Fruit fly (Drosophila melanogaster) whole organism, embryonic: ENCODE data around the gene CG14207.

Experiments
- Adf1 ChIP-seq: fragments of 200-800 bp; sonication (Bioruptor generic); IDR thresholded peaks from 2 replicates; pipeline ENCODE4 v1.3.6; 2022; ENCODE audit warnings: missing biosample characterization, missing genetic modification characterization
- Aef1 ChIP-seq: fragments of 200-800 bp; sonication (Bioruptor generic); IDR thresholded peaks from 3 replicates; pipeline ENCODE4 v1.3.6; 2022; ENCODE audit warnings: missing biosample characterization, missing genetic modification characterization
- C15 ChIP-seq: fragments of 200-800 bp; sonication (Bioruptor generic); IDR thresholded peaks from 3 replicates; pipeline ENCODE4 v1.3.6; 2022; ENCODE audit warnings: missing biosample characterization, missing genetic modification characterization
- CG10321 ChIP-seq: fragments of 200-800 bp; sonication (Bioruptor generic); IDR thresholded peaks from 2 replicates; pipeline ENCODE4 v1.3.6; 2022; ENCODE audit warnings: missing biosample characterization, missing genetic modification characterization
- CG12155 ChIP-seq: fragments of 200-800 bp; sonication (Bioruptor generic); optimal IDR thresholded peaks from 3 replicates; lab custom pipeline; 2016; ENCODE audit warnings: missing biosample characterization, missing genetic modification characterization
- CG12744 ChIP-seq: fragments of 200-800 bp; sonication (Bioruptor generic); optimal IDR thresholded peaks from 2 replicates; lab custom pipeline; 2016; ENCODE audit warnings: missing biosample characterization, missing genetic modification characterization
- CG15479 ChIP-seq: fragments of 200-800 bp; sonication (Bioruptor generic); optimal IDR thresholded peaks from 3 replicates; lab custom pipeline; 2019; ENCODE audit warnings: missing biosample characterization, mild to moderate bottlenecking, missing genetic modification characterization, moderate library complexity
- CG15514 ChIP-seq: fragments of 200-800 bp; sonication (Bioruptor generic); optimal IDR thresholded peaks from 3 replicates; lab custom pipeline; 2017; ENCODE audit warnings: missing biosample characterization, missing genetic modification characterization, mild to moderate bottlenecking, moderate library complexity, missing genetic modification reagents
- CG17328 ChIP-seq: fragments of 200-800 bp; sonication (Bioruptor generic); IDR thresholded peaks from 2 replicates; pipeline ENCODE4 v1.3.6; 2022; ENCODE audit warnings: missing biosample characterization, missing genetic modification characterization
- CG17568 ChIP-seq: fragments of 200-800 bp; sonication (Bioruptor generic); optimal IDR thresholded peaks from 2 replicates; lab custom pipeline; 2018; ENCODE audit warnings: missing biosample characterization, mild to moderate bottlenecking, missing genetic modification characterization, moderate library complexity
- CG2199 ChIP-seq: fragments of 200-800 bp; sonication (Bioruptor generic); IDR thresholded peaks from 3 replicates; pipeline ENCODE4 v1.3.6; 2022; ENCODE audit warnings: missing biosample characterization, missing genetic modification characterization
- CG31224 ChIP-seq: fragments of 200-800 bp; sonication (Bioruptor generic); IDR thresholded peaks from 2 replicates; pipeline ENCODE4 v1.3.6; 2022; ENCODE audit warnings: missing biosample characterization, missing genetic modification characterization
- CG31441 ChIP-seq: fragments of 200-800 bp; sonication (Bioruptor generic); IDR thresholded peaks from 2 replicates; pipeline ENCODE4 v1.3.6; 2022; ENCODE audit warnings: missing biosample characterization, missing genetic modification characterization
- CG32767 ChIP-seq: fragments of 200-800 bp; sonication (Bioruptor generic); IDR thresholded peaks from 2 replicates; pipeline ENCODE4 v1.3.6; 2022; ENCODE audit warnings: missing biosample characterization, missing genetic modification characterization
- CG3995 ChIP-seq: fragments of 200-800 bp; sonication (Bioruptor generic); optimal IDR thresholded peaks from 3 replicates; lab custom pipeline; 2016; ENCODE audit warnings: missing biosample characterization, missing genetic modification characterization
- CG7357 ChIP-seq: fragments of 200-800 bp; sonication (Bioruptor generic); IDR thresholded peaks from 3 replicates; pipeline ENCODE4 v1.3.6; 2022; ENCODE audit warnings: missing biosample characterization, missing genetic modification characterization
- CG7928 ChIP-seq: fragments of 200-800 bp; sonication (Bioruptor generic); optimal IDR thresholded peaks from 2 replicates; lab custom pipeline; 2017; ENCODE audit warnings: missing biosample characterization, mild to moderate bottlenecking, missing genetic modification characterization
- CG8944 ChIP-seq: fragments of 200-800 bp; sonication (Bioruptor generic); optimal IDR thresholded peaks from 3 replicates; lab custom pipeline; 2016; ENCODE audit warnings: missing biosample characterization, missing genetic modification characterization
- Camta ChIP-seq: fragments of 200-800 bp; sonication (Bioruptor generic); optimal IDR thresholded peaks from 2 replicates; lab custom pipeline; 2016; ENCODE audit warnings: missing biosample characterization, missing genetic modification characterization
- D19A ChIP-seq: fragments of 200-800 bp; optimal IDR thresholded peaks from 3 replicates; lab custom pipeline; 2019; ENCODE audit warnings: missing biosample characterization, mild to moderate bottlenecking, missing genetic modification characterization, moderate library complexity
- Dbx ChIP-seq: fragments of 200-800 bp; sonication (Bioruptor generic); IDR thresholded peaks from 3 replicates; pipeline ENCODE4 v1.3.6; 2022; ENCODE audit warnings: missing biosample characterization, missing genetic modification characterization
- E2f1 ChIP-seq: fragments of 200-800 bp; sonication (Bioruptor generic); IDR thresholded peaks from 2 replicates; pipeline ENCODE4 v1.3.6; 2022; ENCODE audit warnings: missing biosample characterization, missing genetic modification characterization
- Fer1 ChIP-seq: fragments of 200-800 bp; sonication (Bioruptor generic); optimal IDR thresholded peaks from 2 replicates; lab custom pipeline; 2017; ENCODE audit warnings: missing biosample characterization, mild to moderate bottlenecking, missing genetic modification characterization
- Gug ChIP-seq: fragments of 200-800 bp; sonication (Bioruptor generic); IDR thresholded peaks from 4 replicates; pipeline ENCODE4 v1.3.6; 2022; ENCODE audit warnings: missing biosample characterization, missing genetic modification characterization
- Hand ChIP-seq: fragments of 200-800 bp; sonication (Bioruptor generic); optimal IDR thresholded peaks from 2 replicates; lab custom pipeline; 2017; ENCODE audit warnings: mild to moderate bottlenecking, missing biosample characterization, missing genetic modification reagents, missing genetic modification characterization
- NC2α ChIP-seq: fragments of 200-800 bp; sonication (Bioruptor generic); optimal IDR thresholded peaks from 2 replicates; lab custom pipeline; 2016; ENCODE audit warnings: missing biosample characterization, missing genetic modification characterization
- Sry-δ ChIP-seq: fragments of 200-800 bp; sonication (Bioruptor generic); optimal IDR thresholded peaks from 2 replicates; lab custom pipeline; 2016; ENCODE audit warnings: missing biosample characterization, missing genetic modification characterization
- Stat92E ChIP-seq, 3 experiments: fragments of >200 bp in 2 of 3; fragments of 200-800 bp in 1 of 3; sonication (Bioruptor generic) in 1 of 3; optimal IDR thresholded peaks; 2 replicates each; lab custom pipeline; 2017 to 2019; ENCODE audit warnings: missing biosample characterization in 3 of 3, missing genetic modification characterization in 3 of 3, mild to moderate bottlenecking in 1 of 3, moderate library complexity in 1 of 3
- Xbp1 ChIP-seq: fragments of 200-800 bp; sonication (Bioruptor generic); optimal IDR thresholded peaks from 3 replicates; lab custom pipeline; 2016; ENCODE audit warnings: missing biosample characterization, mild to moderate bottlenecking, missing genetic modification characterization
- ash1 ChIP-seq: fragments of 200-800 bp; sonication (Bioruptor generic); optimal IDR thresholded peaks from 2 replicates; lab custom pipeline; 2018; ENCODE audit warnings: missing biosample characterization, mild to moderate bottlenecking, missing genetic modification characterization
- az2 ChIP-seq: fragments of 200-800 bp; sonication (Bioruptor generic); optimal IDR thresholded peaks from 3 replicates; lab custom pipeline; 2016; ENCODE audit warnings: missing biosample characterization, missing genetic modification characterization
- cas ChIP-seq: fragments of 200-800 bp; sonication (Bioruptor generic); IDR thresholded peaks from 2 replicates; pipeline ENCODE4 v1.3.6; 2022; ENCODE audit warnings: missing biosample characterization, missing genetic modification characterization
- dpn ChIP-seq, 2 experiments: fragments of 200-800 bp; sonication (Bioruptor generic); optimal IDR thresholded peaks; 3 replicates each; lab custom pipeline; 2016; ENCODE audit warnings: missing biosample characterization in 2 of 2, missing genetic modification characterization in 2 of 2
- esg ChIP-seq: fragments of 200-800 bp; sonication (Bioruptor generic); conservative IDR thresholded peaks from 2 replicates; pipeline ENCODE4 v1.3.6; 2022; ENCODE audit warnings: missing biosample characterization, missing genetic modification characterization
- eyg ChIP-seq: fragments of 200-800 bp; sonication (Bioruptor generic); optimal IDR thresholded peaks from 3 replicates; lab custom pipeline; 2016; ENCODE audit warnings: missing biosample characterization, missing genetic modification characterization
- grn ChIP-seq: fragments of 200-800 bp; sonication (Bioruptor generic); optimal IDR thresholded peaks from 3 replicates; lab custom pipeline; 2017; ENCODE audit warnings: missing biosample characterization, missing genetic modification characterization
- gro ChIP-seq: fragments of 200-800 bp; sonication (Bioruptor generic); optimal IDR thresholded peaks from 2 replicates; lab custom pipeline; 2016; ENCODE audit warnings: missing biosample characterization, missing genetic modification characterization
- lola ChIP-seq, 3 experiments: fragments of >200 bp in 2 of 3; fragments of 200-800 bp in 1 of 3; sonication (Bioruptor generic) in 1 of 3; optimal IDR thresholded peaks; 2 replicates each; lab custom pipeline; 2017 to 2019; ENCODE audit warnings: missing biosample characterization in 3 of 3, missing genetic modification characterization in 3 of 3, mild to moderate bottlenecking in 1 of 3, moderate library complexity in 1 of 3
- lov ChIP-seq, 2 experiments: fragments of 200-800 bp in 1 of 2; fragments of >200 bp in 1 of 2; sonication (Bioruptor generic) in 1 of 2; IDR thresholded peaks in 1 of 2; optimal IDR thresholded peaks in 1 of 2; 2 replicates in 1 of 2; 3 replicates in 1 of 2; pipeline versions ENCODE4 v1.3.6 to Lab custom; 2017 to 2022; ENCODE audit warnings: missing biosample characterization in 1 of 2, missing genetic modification characterization in 1 of 2
- maf-S ChIP-seq: fragments of 200-800 bp; sonication (Bioruptor generic); optimal IDR thresholded peaks from 2 replicates; lab custom pipeline; 2016; ENCODE audit warnings: missing biosample characterization, missing genetic modification characterization
- nom ChIP-seq: fragments of 200-800 bp; sonication (Bioruptor generic); optimal IDR thresholded peaks from 2 replicates; lab custom pipeline; 2017; ENCODE audit warnings: missing biosample characterization, missing genetic modification characterization, mild to moderate bottlenecking, moderate library complexity, missing genetic modification reagents
- pb ChIP-seq: fragments of 200-800 bp; sonication (Bioruptor generic); optimal IDR thresholded peaks from 3 replicates; lab custom pipeline; 2016; ENCODE audit warnings: missing biosample characterization, missing genetic modification characterization
- sc ChIP-seq, 3 experiments: fragments of >200 bp in 2 of 3; fragments of 200-800 bp in 1 of 3; sonication (Bioruptor generic) in 1 of 3; optimal IDR thresholded peaks; 2 replicates in 2 of 3; 3 replicates in 1 of 3; lab custom pipeline; 2017; ENCODE audit warnings: mild to moderate bottlenecking in 1 of 3, missing biosample characterization in 1 of 3, missing genetic modification characterization in 1 of 3, missing genetic modification reagents in 1 of 3
- sug ChIP-seq: fragments of 200-800 bp; optimal IDR thresholded peaks from 2 replicates; lab custom pipeline; 2019; ENCODE audit warnings: missing biosample characterization, mild to moderate bottlenecking, missing genetic modification characterization, moderate library complexity
- toy ChIP-seq: fragments of 200-800 bp; sonication (Bioruptor generic); IDR thresholded peaks from 2 replicates; pipeline ENCODE4 v1.3.6; 2022; ENCODE audit warnings: missing biosample characterization, missing genetic modification characterization
- twi ChIP-seq: fragments of 200-800 bp; optimal IDR thresholded peaks from 2 replicates; lab custom pipeline; 2019; ENCODE audit warnings: missing biosample characterization, mild to moderate bottlenecking, missing genetic modification characterization, moderate library complexity
- zf30C ChIP-seq: fragments of 200-800 bp; sonication (Bioruptor generic); optimal IDR thresholded peaks from 3 replicates; lab custom pipeline; 2018; ENCODE audit warnings: missing biosample characterization, mild to moderate bottlenecking, missing genetic modification characterization

The CG14207 gene

dm6 chrX:19577940-19578632, 26.9 kb upstream of the CG14207 start (continued):
- TF ChIP-seq CG15479 (peak; percentile 39), CG31441 (no peak), sug (tag; lab: Kevin White, UChicago) (no peak), Aef1 (GFP tag; lab: Robert Waterston, UW) (no peak), az2 (no peak), lov (optimal IDR thresholded peaks at IDR 0.05; lab: Kevin White, UChicago) (no peak), lov (GFP tag; IDR thresholded peaks at IDR 0.05; lab: Robert Waterston, UW) (no peak), nom (peak; percentile 9), cas (GFP tag; lab: Robert Waterston, UW) (no peak), D19A (tag; lab: Kevin White, UChicago) (peak; percentile 54), CG8944 (no peak), ash1 (GFP tag; lab: Kevin White, UChicago) (no peak)
- TF ChIP-seq, all 482 proteins: peak for 13

DNA sequence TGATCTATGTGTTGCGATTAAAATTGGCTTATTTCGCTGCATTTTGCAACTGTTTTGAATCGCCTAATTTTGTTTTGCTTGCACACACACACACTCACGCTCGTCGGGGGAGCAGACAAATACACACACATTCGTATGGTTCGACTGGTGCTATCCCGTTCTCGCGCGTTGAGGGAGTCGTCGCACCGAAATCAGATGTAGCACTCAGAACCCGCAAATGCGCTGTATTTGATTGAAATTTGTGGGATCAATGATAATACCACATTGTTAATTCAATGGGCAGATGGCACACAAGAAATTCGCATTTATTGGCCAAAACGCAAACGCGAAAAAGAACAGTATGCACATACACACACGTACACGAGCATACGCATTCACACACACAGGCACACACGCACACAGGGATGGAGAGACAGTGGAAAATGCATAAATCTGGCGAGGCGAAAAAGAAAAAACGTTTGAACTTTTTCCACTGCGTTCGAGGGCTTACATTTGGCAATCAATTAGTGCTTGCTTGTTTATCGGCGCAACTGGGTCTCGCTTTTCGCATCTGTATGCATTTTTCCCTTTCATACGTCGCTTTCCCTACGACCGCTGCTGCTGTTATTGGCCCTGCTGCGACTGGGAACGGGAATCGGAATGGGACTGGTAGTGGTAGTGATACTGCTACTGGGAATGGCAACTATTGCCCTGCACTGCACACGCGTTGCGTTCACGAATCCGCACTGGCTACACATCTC, 25.9 kb upstream of the CG14207 start:
- TF ChIP-seq pb (GFP tag; lab: Kevin White, UChicago) (no peak), CG12744 (no peak), Sry-δ (GFP tag; lab: Kevin White, UChicago) (no peak), CG15514 (GFP tag; lab: Kevin White, UChicago) (no peak), Adf1 (no peak), maf-S (GFP tag; lab: Kevin White, UChicago) (no peak), CG12155 (GFP tag; lab: Kevin White, UChicago) (no peak), CG17328 (no peak), toy (GFP tag; lab: Robert Waterston, UW) (no peak), CG31224 (GFP tag; lab: Robert Waterston, UW) (no peak), esg (GFP tag; lab: Robert Waterston, UW) (no peak), Dbx (GFP tag; lab: Robert Waterston, UW) (no peak), C15 (GFP tag; lab: Robert Waterston, UW) (no peak), CG10321 (no peak; the same call in 1 of the 2 replicates), eyg (no peak), Xbp1 (GFP tag; lab: Kevin White, UChicago) (no peak), gro (GFP tag; lab: Kevin White, UChicago) (no peak), Camta (GFP tag; lab: Kevin White, UChicago) (no peak), twi (tag; lab: Kevin White, UChicago) (no peak), Gug (no peak), Hand (no peak), CG7928 (GFP tag; lab: Kevin White, UChicago) (peak; percentile 75), Stat92E (GFP tag; optimal IDR thresholded peaks at IDR 0.05; lab: Kevin White, UChicago) (peak in 1 of 3 experiments; percentile 80), CG2199 (no peak), CG32767 (GFP tag; lab: Robert Waterston, UW) (0 out of 2 replicates have a peak, but pooled peaks have one; percentile 21), lola (GFP tag; optimal IDR thresholded peaks at IDR 0.05; lab: Kevin White, UChicago) (peak in 1 of 3 experiments; percentile 92), sc (optimal IDR thresholded peaks at IDR 0.05; lab: Kevin White, UChicago) (no peak), sc (GFP tag; optimal IDR thresholded peaks at IDR 0.05; lab: Kevin White, UChicago) (no peak), dpn (GFP tag; optimal IDR thresholded peaks at IDR 0.05; lab: Kevin White, UChicago) (no peak), NC2α (GFP tag; lab: Kevin White, UChicago) (no peak), CG17568 (GFP tag; lab: Kevin White, UChicago) (no peak), zf30C (GFP tag; lab: Kevin White, UChicago) (no peak), Fer1 (no peak), CG7357 (GFP tag; lab: Robert Waterston, UW) (peak; percentile 70), CG3995 (GFP tag; lab: Kevin White, UChicago) (peak; percentile 92), grn (GFP tag; lab: Kevin White, UChicago) (no peak), E2f1 (GFP tag; lab: Robert Waterston, UW) (no peak), CG31441 (no peak)
